Worm (Caenorhabditis elegans) whole organism, L4/young adult: ENCODE measurements around the gene str-264.

ENCODE experiments used
- W03F9.2 ChIP-seq: fragments of 150-350 bp; optimal IDR thresholded peaks from 2 replicates; lab custom pipeline; 2014; ENCODE audit warnings: missing biosample characterization, missing genetic modification characterization
- dao-5 ChIP-seq: sonication (generic microtip); optimal IDR thresholded peaks from 2 replicates; lab custom pipeline; 2016; ENCODE audit warnings: missing genotype, missing genetic modification characterization, moderate library complexity, missing compliant biosample characterization

- TF ChIP-seq dao-5 (tag; lab: Kevin White, UChicago) (no peak), W03F9.2 (no peak)
Measured at ce11 chrV:15499099-15499498, 6.7 kb upstream of the str-264 start.
